Worm (Caenorhabditis elegans): ENCODE data around the gene dhrs-4.

dhrs-4 gene

ce11 chrV:12906732-12907131 lies 15.7 kb upstream of the dhrs-4 start, which contains the start of gene ttr-29:
ttr-29 (minus strand) TSS chrV:12906832.
- TF ChIP-seq mes-4 (tag; optimal IDR thresholded peaks at IDR 0.05) (no peak), efl-1 (GFP tag; optimal IDR thresholded peaks at IDR 0.05) (no peak), F57C9.4 (tag; optimal IDR thresholded peaks at IDR 0.05) (no peak), ceh-79 (tag; optimal IDR thresholded peaks at IDR 0.05) (no peak), attf-3 (GFP tag; conservative IDR thresholded peaks at IDR 0.05) (no peak), madf-3 (GFP tag; IDR thresholded peaks at IDR 0.05) (no peak)

ce11 chrV:12907436-12907835 lies 15.0 kb upstream of the dhrs-4 start:
- no peak for TF ChIP-seq nhr-27 (tag; optimal IDR thresholded peaks at IDR 0.05)
- TF ChIP-seq B0336.3 (GFP tag; IDR thresholded peaks at IDR 0.05), result no peak
- TF ChIP-seq nfya-2 (GFP tag; IDR thresholded peaks at IDR 0.05), result no peak
- TF ChIP-seq Y79H2A.3 (GFP tag; conservative IDR thresholded peaks at IDR 0.05), result no peak
- TF ChIP-seq bed-2 (GFP tag; IDR thresholded peaks at IDR 0.05), result no peak
- no peak for TF ChIP-seq zfh-2 (GFP tag; conservative IDR thresholded peaks at IDR 0.05)
- no peak for TF ChIP-seq lin-26 (GFP tag; IDR thresholded peaks at IDR 0.05)
- TF ChIP-seq egl-18 (GFP tag; IDR thresholded peaks at IDR 0.05), result no peak
- no peak for TF ChIP-seq ceh-27 (GFP tag; optimal IDR thresholded peaks at IDR 0.05)
- no peak for TF ChIP-seq C06A6.2 (GFP tag; conservative IDR thresholded peaks at IDR 0.05)
- TF ChIP-seq hrde-1 (tag; optimal IDR thresholded peaks at IDR 0.05; ENCODE audit: borderline replicate concordance), result no peak
- TF ChIP-seq snpc-1.1 (tag; optimal IDR thresholded peaks at IDR 0.05; ENCODE audit: insufficient read depth), result no peak
- no peak for TF ChIP-seq athp-1 (tag; optimal IDR thresholded peaks at IDR 0.05)
- TF ChIP-seq sdz-38 (tag; optimal IDR thresholded peaks at IDR 0.05), result no peak
- TF ChIP-seq hlh-12 (tag; optimal IDR thresholded peaks at IDR 0.05), result no peak

- TF ChIP-seq let-607 (tag; optimal IDR thresholded peaks at IDR 0.05), result peak in 1 of 2 experiments; percentile 37
- no peak for TF ChIP-seq bed-1 (GFP tag; IDR thresholded peaks at IDR 0.05)
- peak; percentile 56 for TF ChIP-seq nhr-80 (tag; optimal IDR thresholded peaks at IDR 0.05)
Measured at ce11 chrV:12908614-12909013, 13.8 kb upstream of the dhrs-4 start.

- TF ChIP-seq let-607 (tag; optimal IDR thresholded peaks at IDR 0.05) (peak in 1 of 2 experiments; percentile 21), T07F8.4 (tag; optimal IDR thresholded peaks at IDR 0.05) (no peak), pbrm-1 (GFP tag; IDR thresholded peaks at IDR 0.05) (no peak), F55B11.4 (tag; optimal IDR thresholded peaks at IDR 0.05; ENCODE audit: borderline replicate concordance, insufficient read depth) (no peak), tbp1 (GFP tag; optimal IDR thresholded peaks at IDR 0.05) (peak; percentile 14), nhr-80 (tag; optimal IDR thresholded peaks at IDR 0.05) (peak; percentile 56), hmg-20 (GFP tag; IDR thresholded peaks at IDR 0.05) (no peak), hmg-1.2 (GFP tag; IDR thresholded peaks at IDR 0.05) (peak; percentile 20; the same call in 1 of the 2 replicates), lag-1 (GFP tag; IDR thresholded peaks at IDR 0.05) (no peak)
Measured at ce11 chrV:12909544-12910157, 12.8 kb upstream of the dhrs-4 start, which contains the start of gene nid-1. nid-1 (plus strand) TSS chrV:12910107.

ce11 chrV:12919705-12920104 lies 2.7 kb upstream of the dhrs-4 start, which contains the start of gene lipl-1:
lipl-1 (plus strand) TSS chrV:12919986.
- TF ChIP-seq nhr-80 (tag; optimal IDR thresholded peaks at IDR 0.05) (peak; percentile 35), tbx-9 (tag; optimal IDR thresholded peaks at IDR 0.05; ENCODE audit: borderline replicate concordance) (no peak)
